Fruit fly (Drosophila melanogaster): ENCODE data around the gene CG13305.
A peak's percentile ranks its signal among the peaks of the same experiment; 100 is the strongest.

Gene CG13305

DNA sequence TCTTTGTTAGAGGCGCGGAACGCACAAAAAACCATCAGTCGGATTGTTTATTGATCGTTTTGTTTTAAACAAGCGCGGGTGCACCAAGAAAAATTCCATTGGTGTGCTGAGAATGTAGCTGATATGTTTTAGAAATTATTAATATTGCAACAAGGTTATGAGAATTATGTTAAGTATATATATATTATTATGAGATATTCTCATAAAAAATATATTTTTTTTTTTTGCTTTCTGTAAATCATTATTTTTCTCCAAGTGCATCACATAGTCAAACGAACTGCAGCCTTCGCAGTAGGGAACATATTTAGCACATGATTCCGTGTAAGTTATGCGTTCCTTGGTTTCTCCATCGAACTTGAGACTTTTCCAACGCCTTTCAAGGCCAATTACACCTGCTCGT, 17.7 kb downstream of the CG13305 start:
- TF ChIP-seq CG4854 (GFP tag; optimal IDR thresholded peaks at IDR 0.05) (no peak), HmgD (GFP tag; optimal IDR thresholded peaks at IDR 0.05) (no peak), CG6254 (GFP tag; optimal IDR thresholded peaks at IDR 0.05) (no peak), CG34224 (GFP tag; IDR thresholded peaks at IDR 0.05; ENCODE audit: partially characterized antibody) (no peak), btn (GFP tag; optimal IDR thresholded peaks at IDR 0.05) (no peak), CG4282 (GFP tag; optimal IDR thresholded peaks at IDR 0.05) (no peak), CG8765 (GFP tag; IDR thresholded peaks at IDR 0.05) (no peak), nerfin-2 (GFP tag; IDR thresholded peaks at IDR 0.05; ENCODE audit: partially characterized antibody) (no peak), HHEX (GFP tag; optimal IDR thresholded peaks at IDR 0.05) (peak; percentile 61), pzg (GFP tag; optimal IDR thresholded peaks at IDR 0.05) (no peak), rib (GFP tag; IDR thresholded peaks at IDR 0.05) (peak; percentile 58; the same call in 1 of the 2 replicates), CG1832 (GFP tag; optimal IDR thresholded peaks at IDR 0.05) (no peak), ems (GFP tag; optimal IDR thresholded peaks at IDR 0.05) (no peak), CG18262 (tag; optimal IDR thresholded peaks at IDR 0.05) (peak; percentile 87), Dad (GFP tag; optimal IDR thresholded peaks at IDR 0.05) (no peak), schlank (tag; optimal IDR thresholded peaks at IDR 0.05) (no peak), CG2875 (GFP tag; optimal IDR thresholded peaks at IDR 0.05) (peak; percentile 43), CG12219 (GFP tag; optimal IDR thresholded peaks at IDR 0.05) (peak; percentile 19), crol (GFP tag; IDR thresholded peaks at IDR 0.05) (no peak), fd3F (GFP tag; optimal IDR thresholded peaks at IDR 0.05) (peak; percentile 16), CG2678 (tag; optimal IDR thresholded peaks at IDR 0.05) (peak; percentile 83), CG8281 (tag; optimal IDR thresholded peaks at IDR 0.05) (peak; percentile 36), CG10209 (GFP tag; optimal IDR thresholded peaks at IDR 0.05) (peak; percentile 31), CG10565 (GFP tag; optimal IDR thresholded peaks at IDR 0.05) (no peak), CG17359 (tag; optimal IDR thresholded peaks at IDR 0.05) (peak; percentile 65), Stat92E (GFP tag; optimal IDR thresholded peaks at IDR 0.05) (peak in 1 of 3 experiments; percentile 51), sd (tag; optimal IDR thresholded peaks at IDR 0.05) (no peak), CG6175 (GFP tag; IDR thresholded peaks at IDR 0.05) (no peak), sens (GFP tag) (peak; percentile 88), stwl (tag; optimal IDR thresholded peaks at IDR 0.05) (no peak), Nf-YA (GFP tag; IDR thresholded peaks at IDR 0.05) (peak; percentile 9; the same call in 1 of the 2 replicates), gcm (GFP tag; optimal IDR thresholded peaks at IDR 0.05) (peak; percentile 37), Dll (GFP tag; IDR thresholded peaks at IDR 0.05; ENCODE audit: partially characterized antibody) (no peak), CG2202 (tag; optimal IDR thresholded peaks at IDR 0.05) (peak; percentile 13), Dek (tag; optimal IDR thresholded peaks at IDR 0.05) (peak; percentile 42), CG31388 (GFP tag; optimal IDR thresholded peaks at IDR 0.05) (no peak), CG11696 (GFP tag; IDR thresholded peaks at IDR 0.05) (peak; percentile 66), zfh2 (GFP tag; optimal IDR thresholded peaks at IDR 0.05) (no peak), CG9932 (GFP tag; IDR thresholded peaks at IDR 0.05) (peak; percentile 46), pan (optimal IDR thresholded peaks at IDR 0.05) (no peak), pan (GFP tag; optimal IDR thresholded peaks at IDR 0.05 in 1 of 2, IDR thresholded peaks at IDR 0.05 in 1 of 2) (peak in 1 of 2 experiments; percentile 87), CG13775 (GFP tag; optimal IDR thresholded peaks at IDR 0.05) (peak; percentile 33), inv (GFP tag; IDR thresholded peaks at IDR 0.05; ENCODE audit: partially characterized antibody) (no peak), chn (GFP tag; optimal IDR thresholded peaks at IDR 0.05) (no peak), CG9609 (GFP tag; optimal IDR thresholded peaks at IDR 0.05) (no peak), CG10267 (tag; optimal IDR thresholded peaks at IDR 0.05) (peak; percentile 74), CG6654 (GFP tag; optimal IDR thresholded peaks at IDR 0.05) (no peak), CG3065 (GFP tag; optimal IDR thresholded peaks at IDR 0.05) (no peak), shn (GFP tag; optimal IDR thresholded peaks at IDR 0.05) (no peak), CG14014 (GFP tag; IDR thresholded peaks at IDR 0.05) (no peak), Jarid2 (GFP tag; optimal IDR thresholded peaks at IDR 0.05) (peak; percentile 38)
